Fruit fly (Drosophila melanogaster) whole organism, adult: ENCODE results near the gene CG32544.

ENCODE experiments used
- CG12768 ChIP-seq: fragments of 200-800 bp; sonication (Bioruptor generic); optimal IDR thresholded peaks from 2 replicates; lab custom pipeline; 2017; ENCODE audit warnings: missing biosample characterization, missing genetic modification characterization, mild to moderate bottlenecking, moderate library complexity, missing genetic modification reagents
- CG14711 ChIP-seq: fragments of 200-800 bp; sonication (Bioruptor generic); optimal IDR thresholded peaks from 2 replicates; lab custom pipeline; 2018; ENCODE audit warnings: missing biosample characterization, mild to moderate bottlenecking, missing genetic modification characterization, moderate library complexity
- CG5204 ChIP-seq: fragments of 200-800 bp; sonication (Bioruptor generic); optimal IDR thresholded peaks from 2 replicates; lab custom pipeline; 2016; ENCODE audit warnings: missing biosample characterization, missing genetic modification characterization
- CG7045 ChIP-seq: fragments of 200-800 bp; sonication (Bioruptor generic); optimal IDR thresholded peaks from 2 replicates; lab custom pipeline; 2017; ENCODE audit warnings: missing biosample characterization, mild to moderate bottlenecking, missing genetic modification characterization
- CG7101 ChIP-seq: fragments of 200-800 bp; sonication (Bioruptor generic); optimal IDR thresholded peaks from 2 replicates; lab custom pipeline; 2018; ENCODE audit warnings: missing biosample characterization, mild to moderate bottlenecking, missing genetic modification characterization, moderate library complexity
- Clk ChIP-seq: fragments of 200-800 bp; sonication (Bioruptor generic); optimal IDR thresholded peaks from 2 replicates; lab custom pipeline; 2017; ENCODE audit warnings: missing biosample characterization, missing genetic modification characterization
- Hr96 ChIP-seq: fragments of 200-800 bp; sonication (Bioruptor generic); optimal IDR thresholded peaks from 2 replicates; lab custom pipeline; 2016; ENCODE audit warnings: missing biosample characterization, missing genetic modification characterization
- Mnt ChIP-seq: fragments of 200-800 bp; sonication (Bioruptor generic); optimal IDR thresholded peaks from 2 replicates; lab custom pipeline; 2016; ENCODE audit warnings: missing biosample characterization, mild to moderate bottlenecking, missing genetic modification characterization
- ovo ChIP-seq: fragments of 200-800 bp; sonication (Bioruptor generic); optimal IDR thresholded peaks from 2 replicates; lab custom pipeline; 2016; ENCODE audit warnings: missing biosample characterization, missing genetic modification characterization

- TF ChIP-seq CG7101, result no peak
- TF ChIP-seq CG7045, result no peak
- no peak for TF ChIP-seq Mnt
- no peak for TF ChIP-seq ovo (GFP tag; lab: Kevin White, UChicago)
- TF ChIP-seq CG12768 (GFP tag; lab: Kevin White, UChicago), result no peak
- TF ChIP-seq CG5204, result no peak
- no peak for TF ChIP-seq CG14711
- no peak for TF ChIP-seq Hr96
- no peak for TF ChIP-seq Clk
These were observed at the start of gene CG32544 for dm6 chrX:18860074-18860473.
